Fruit fly (Drosophila melanogaster) whole organism, embryonic: ENCODE results near the gene Rlb1.

Experiments
- ATbp ChIP-seq: fragments of 200-800 bp; sonication (Bioruptor generic); optimal IDR thresholded peaks from 2 replicates; lab custom pipeline; 2017; ENCODE audit warnings: missing biosample characterization, mild to moderate bottlenecking, missing genetic modification characterization, missing genetic modification reagents
- Abd-B ChIP-seq: fragments of 200-800 bp; sonication (Bioruptor generic); optimal IDR thresholded peaks from 2 replicates; lab custom pipeline; 2018; ENCODE audit warnings: missing biosample characterization, mild to moderate bottlenecking, missing genetic modification characterization, moderate library complexity
- Adf1 ChIP-seq: fragments of 200-800 bp; sonication (Bioruptor generic); IDR thresholded peaks from 2 replicates; pipeline ENCODE4 v1.3.6; 2022; ENCODE audit warnings: missing biosample characterization, missing genetic modification characterization
- Atf3 ChIP-seq: fragments of 200-800 bp; sonication (Bioruptor generic); optimal IDR thresholded peaks from 3 replicates; lab custom pipeline; 2016; ENCODE audit warnings: missing biosample characterization, missing genetic modification characterization
- Bteb2 ChIP-seq: fragments of 200-800 bp; sonication (Bioruptor generic); optimal IDR thresholded peaks from 2 replicates; lab custom pipeline; 2016; ENCODE audit warnings: missing biosample characterization, missing genetic modification characterization
- CG11723 ChIP-seq: fragments of 200-800 bp; sonication (Bioruptor generic); optimal IDR thresholded peaks from 2 replicates; lab custom pipeline; 2017; ENCODE audit warnings: missing biosample characterization, mild to moderate bottlenecking, missing genetic modification characterization
- CG12104 ChIP-seq: fragments of 200-800 bp; sonication (Bioruptor generic); optimal IDR thresholded peaks from 3 replicates; lab custom pipeline; 2016; ENCODE audit warnings: missing biosample characterization, missing genetic modification characterization
- CG12744 ChIP-seq: fragments of 200-800 bp; sonication (Bioruptor generic); optimal IDR thresholded peaks from 2 replicates; lab custom pipeline; 2016; ENCODE audit warnings: missing biosample characterization, missing genetic modification characterization
- CG13123 ChIP-seq: fragments of 200-800 bp; sonication (Bioruptor generic); optimal IDR thresholded peaks from 2 replicates; lab custom pipeline; 2016; ENCODE audit warnings: missing biosample characterization, missing genetic modification characterization
- CG14667 ChIP-seq: fragments of 200-800 bp; sonication (Bioruptor generic); IDR thresholded peaks from 2 replicates; pipeline ENCODE4 v1.3.6; 2022; ENCODE audit warnings: missing biosample characterization, missing genetic modification characterization
- CG14965 ChIP-seq: fragments of 200-800 bp; sonication (Bioruptor generic); optimal IDR thresholded peaks from 2 replicates; lab custom pipeline; 2016; ENCODE audit warnings: missing biosample characterization, missing genetic modification characterization, borderline replicate concordance
- CG15696 ChIP-seq: fragments of 200-800 bp; sonication (Bioruptor generic); optimal IDR thresholded peaks from 2 replicates; lab custom pipeline; 2019; ENCODE audit warnings: missing biosample characterization, mild to moderate bottlenecking, missing genetic modification characterization, moderate library complexity
- CG16815 ChIP-seq: fragments of 200-800 bp; sonication (Bioruptor generic); optimal IDR thresholded peaks from 3 replicates; lab custom pipeline; 2017; ENCODE audit warnings: missing biosample characterization, mild to moderate bottlenecking, missing genetic modification characterization
- CG17361 ChIP-seq: fragments of 200-800 bp; sonication (Bioruptor generic); IDR thresholded peaks from 3 replicates; pipeline ENCODE4 v1.3.6; 2022; ENCODE audit warnings: missing biosample characterization, missing genetic modification characterization
- CG17385 ChIP-seq: fragments of 200-800 bp; sonication (Bioruptor generic); optimal IDR thresholded peaks from 3 replicates; lab custom pipeline; 2018; ENCODE audit warnings: missing biosample characterization, mild to moderate bottlenecking, missing genetic modification characterization
- CG1792 ChIP-seq: fragments of 200-800 bp; sonication (Bioruptor generic); optimal IDR thresholded peaks from 2 replicates; lab custom pipeline; 2016; ENCODE audit warnings: missing biosample characterization, missing genetic modification characterization
- CG18476 ChIP-seq: fragments of 200-800 bp; sonication (Bioruptor generic); optimal IDR thresholded peaks from 2 replicates; lab custom pipeline; 2016; ENCODE audit warnings: missing biosample characterization, mild to moderate bottlenecking, missing genetic modification characterization
- CG30020 ChIP-seq: fragments of 200-800 bp; optimal IDR thresholded peaks from 2 replicates; lab custom pipeline; 2019; ENCODE audit warnings: missing biosample characterization, mild to moderate bottlenecking, missing genetic modification characterization, moderate library complexity
- CG30403 ChIP-seq: fragments of 200-800 bp; sonication (Bioruptor generic); optimal IDR thresholded peaks from 3 replicates; lab custom pipeline; 2016; ENCODE audit warnings: missing biosample characterization, missing genetic modification characterization
- CG32772 ChIP-seq: fragments of 200-800 bp; sonication (Bioruptor generic); IDR thresholded peaks from 2 replicates; pipeline ENCODE4 v1.3.6; 2022; ENCODE audit warnings: missing biosample characterization, missing genetic modification characterization
- CG3838 ChIP-seq: fragments of 200-800 bp; sonication (Bioruptor generic); optimal IDR thresholded peaks from 3 replicates; lab custom pipeline; 2016; ENCODE audit warnings: missing biosample characterization, missing genetic modification characterization
- CG42726 ChIP-seq: fragments of 200-800 bp; sonication (Bioruptor generic); IDR thresholded peaks from 2 replicates; pipeline ENCODE4 v1.3.6; 2022; ENCODE audit warnings: missing biosample characterization, missing genetic modification characterization; ENCODE audit not compliant: partially characterized antibody
- CG4424 ChIP-seq: fragments of 200-800 bp; sonication (Bioruptor generic); optimal IDR thresholded peaks from 3 replicates; lab custom pipeline; 2016; ENCODE audit warnings: missing biosample characterization, missing genetic modification characterization
- CG9932 ChIP-seq: fragments of 200-800 bp; sonication (Bioruptor generic); IDR thresholded peaks from 2 replicates; pipeline ENCODE4 v1.3.6; 2022; ENCODE audit warnings: missing biosample characterization, missing genetic modification characterization
- CrebB ChIP-seq: fragments of 200-800 bp; sonication (Bioruptor generic); optimal IDR thresholded peaks from 3 replicates; lab custom pipeline; 2018; ENCODE audit warnings: missing biosample characterization, mild to moderate bottlenecking, missing genetic modification characterization
- HLHmδ ChIP-seq: fragments of 200-800 bp; sonication (Bioruptor generic); optimal IDR thresholded peaks from 2 replicates; lab custom pipeline; 2018; ENCODE audit warnings: missing biosample characterization, mild to moderate bottlenecking, missing genetic modification characterization, moderate library complexity
- Oaz ChIP-seq: fragments of 200-800 bp; sonication (Bioruptor generic); IDR thresholded peaks from 2 replicates; pipeline ENCODE4 v1.3.6; 2022; ENCODE audit warnings: missing biosample characterization, missing genetic modification characterization
- Optix ChIP-seq: fragments of 200-800 bp; sonication (Bioruptor generic); IDR thresholded peaks from 3 replicates; pipeline ENCODE4 v1.3.6; 2022; ENCODE audit warnings: missing biosample characterization, missing genetic modification characterization
- Sin3A ChIP-seq: fragments of >200 bp; optimal IDR thresholded peaks from 2 replicates; lab custom pipeline; 2018
- Sry-δ ChIP-seq: fragments of 200-800 bp; sonication (Bioruptor generic); optimal IDR thresholded peaks from 2 replicates; lab custom pipeline; 2016; ENCODE audit warnings: missing biosample characterization, missing genetic modification characterization
- Trl ChIP-seq, 3 experiments: fragments of >200 bp in 2 of 3; fragments of 200-800 bp in 1 of 3; sonication (Bioruptor generic) in 1 of 3; optimal IDR thresholded peaks; 2 replicates in 1 of 3; 3 replicates in 2 of 3; lab custom pipeline; 2016 to 2017; ENCODE audit warnings: missing biosample characterization in 1 of 3, missing genetic modification characterization in 1 of 3
- Vsx1 ChIP-seq: fragments of 200-800 bp; sonication (Bioruptor generic); optimal IDR thresholded peaks from 2 replicates; lab custom pipeline; 2017; ENCODE audit warnings: missing biosample characterization, mild to moderate bottlenecking, missing genetic modification characterization, missing genetic modification reagents
- bab2 ChIP-seq: fragments of 200-800 bp; sonication (Bioruptor generic); optimal IDR thresholded peaks from 2 replicates; lab custom pipeline; 2016; ENCODE audit warnings: missing biosample characterization, missing genetic modification characterization
- cato ChIP-seq: fragments of 200-800 bp; sonication (Bioruptor generic); optimal IDR thresholded peaks from 2 replicates; lab custom pipeline; 2016; ENCODE audit warnings: missing biosample characterization, missing genetic modification characterization, borderline replicate concordance
- crc ChIP-seq: fragments of 200-800 bp; sonication (Bioruptor generic); optimal IDR thresholded peaks from 2 replicates; lab custom pipeline; 2016; ENCODE audit warnings: missing biosample characterization, missing genetic modification characterization
- disco-r ChIP-seq: fragments of 200-800 bp; sonication (Bioruptor generic); optimal IDR thresholded peaks from 2 replicates; lab custom pipeline; 2016; ENCODE audit warnings: missing biosample characterization, missing genetic modification characterization
- dysf ChIP-seq: fragments of 200-800 bp; sonication (Bioruptor generic); IDR thresholded peaks from 3 replicates; pipeline ENCODE4 v1.3.6; 2022; ENCODE audit warnings: missing biosample characterization, missing genetic modification characterization
- exex ChIP-seq: fragments of 200-800 bp; sonication (Bioruptor generic); optimal IDR thresholded peaks from 4 replicates; lab custom pipeline; 2018; ENCODE audit warnings: missing biosample characterization, mild to moderate bottlenecking, missing genetic modification characterization, moderate library complexity
- fd64A ChIP-seq: fragments of 200-800 bp; sonication (Bioruptor generic); optimal IDR thresholded peaks from 3 replicates; lab custom pipeline; 2018; ENCODE audit warnings: missing biosample characterization, mild to moderate bottlenecking, missing genetic modification characterization
- gsb ChIP-seq: fragments of 200-800 bp; sonication (Bioruptor generic); IDR thresholded peaks from 2 replicates; pipeline ENCODE4 v1.3.6; 2022; ENCODE audit warnings: missing biosample characterization, missing genetic modification characterization
- h ChIP-seq: fragments of >200 bp; optimal IDR thresholded peaks from 2 replicates; lab custom pipeline; 2017
- her ChIP-seq: fragments of 200-800 bp; sonication (Bioruptor generic); optimal IDR thresholded peaks from 2 replicates; lab custom pipeline; 2016; ENCODE audit warnings: missing biosample characterization, missing genetic modification characterization
- oc ChIP-seq: fragments of 200-800 bp; sonication (Bioruptor generic); optimal IDR thresholded peaks from 2 replicates; lab custom pipeline; 2018; ENCODE audit warnings: missing biosample characterization, mild to moderate bottlenecking, missing genetic modification characterization, moderate library complexity
- odd ChIP-seq: fragments of 200-800 bp; sonication (Bioruptor generic); optimal IDR thresholded peaks from 2 replicates; lab custom pipeline; 2017; ENCODE audit warnings: missing biosample characterization, mild to moderate bottlenecking, missing genetic modification characterization
- onecut ChIP-seq: fragments of 200-800 bp; sonication (Bioruptor generic); IDR thresholded peaks from 2 replicates; pipeline ENCODE4 v1.3.6; 2022; ENCODE audit warnings: missing biosample characterization, missing genetic modification characterization
- org-1 ChIP-seq: fragments of 200-800 bp; sonication (Bioruptor generic); optimal IDR thresholded peaks from 2 replicates; lab custom pipeline; 2017; ENCODE audit warnings: missing biosample characterization, missing genetic modification characterization
- pum ChIP-seq: fragments of 200-800 bp; sonication (Bioruptor generic); optimal IDR thresholded peaks from 2 replicates; lab custom pipeline; 2016; ENCODE audit warnings: missing biosample characterization, missing genetic modification characterization
- schlank ChIP-seq: fragments of 200-800 bp; sonication (Bioruptor generic); optimal IDR thresholded peaks from 2 replicates; lab custom pipeline; 2018; ENCODE audit warnings: missing biosample characterization, mild to moderate bottlenecking, missing genetic modification characterization
- unc-4 ChIP-seq: fragments of 200-800 bp; sonication (Bioruptor generic); IDR thresholded peaks from 2 replicates; pipeline ENCODE4 v1.3.6; 2022; ENCODE audit warnings: missing biosample characterization, missing genetic modification characterization; ENCODE audit not compliant: partially characterized antibody

The Rlb1 gene

DNA sequence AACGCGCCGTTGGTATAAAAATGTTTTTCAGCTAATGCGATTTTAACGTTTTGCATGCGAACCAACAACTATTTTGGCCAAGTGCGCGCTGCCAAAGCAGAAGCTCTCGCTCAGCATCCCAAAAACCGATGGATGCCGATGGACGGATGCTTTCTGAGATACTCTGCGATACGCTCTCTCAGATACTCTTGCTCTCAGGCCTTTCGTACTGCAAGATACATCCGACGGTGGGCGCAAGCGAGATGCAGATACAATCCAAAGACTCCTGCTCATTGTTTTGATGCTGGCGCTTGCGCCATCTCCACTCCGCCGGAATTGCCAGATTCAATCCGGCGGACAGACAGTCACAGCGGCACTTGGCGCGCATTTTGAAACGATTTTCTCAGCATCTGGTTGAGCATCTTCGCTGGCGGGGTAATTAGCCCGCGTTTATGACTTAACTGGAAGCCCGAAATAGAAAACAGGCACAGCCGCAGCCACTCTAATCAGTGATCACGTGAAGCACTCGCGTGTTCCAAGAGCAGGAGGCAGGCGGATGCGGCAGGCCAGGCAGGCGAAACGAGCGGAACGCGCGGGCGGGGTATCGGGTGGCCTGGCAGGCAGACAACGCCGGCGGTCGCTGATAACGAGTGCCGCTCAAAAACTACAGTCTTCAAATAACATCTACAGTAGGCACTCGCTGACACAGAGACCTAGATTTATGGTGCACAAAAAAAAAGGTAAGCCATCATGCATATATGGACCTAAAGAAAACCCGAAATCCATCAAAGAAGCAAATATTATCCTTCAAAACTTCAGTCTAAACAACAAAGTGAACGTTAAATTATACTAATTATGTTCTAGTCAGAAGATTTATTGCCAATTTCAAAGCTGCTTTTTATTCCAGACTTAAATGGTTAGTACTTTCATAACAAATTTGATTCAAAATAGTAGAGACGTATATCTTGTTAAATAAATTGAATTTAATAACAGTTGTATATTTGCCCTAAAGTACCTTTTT is 19.2 kb upstream of the Rlb1 start, which contains the start of gene CG16779 (continued):
- TF ChIP-seq CrebB (tag; lab: Kevin White, UChicago) (no peak), CG11723 (peak; percentile 17), CG30020 (tag; lab: Kevin White, UChicago) (no peak), CG17385 (GFP tag; lab: Kevin White, UChicago) (peak; percentile 33), CG14965 (GFP tag; lab: Kevin White, UChicago) (no peak), exex (tag; lab: Kevin White, UChicago) (no peak), HLHmδ (GFP tag; lab: Kevin White, UChicago) (no peak), disco-r (peak; percentile 16), gsb (GFP tag; lab: Robert Waterston, UW) (no peak), Vsx1 (no peak), CG15696 (tag; lab: Kevin White, UChicago) (peak; percentile 55), Atf3 (no peak), odd (GFP tag; lab: Kevin White, UChicago) (peak; percentile 11), CG14667 (no peak), CG12744 (no peak), Oaz (GFP tag; lab: Robert Waterston, UW) (no peak), Adf1 (GFP tag; lab: Robert Waterston, UW) (no peak), ATbp (no peak), CG12104 (GFP tag; lab: Kevin White, UChicago) (no peak), CG9932 (GFP tag; lab: Robert Waterston, UW) (no peak), unc-4 (GFP tag; lab: Robert Waterston, UW) (peak; percentile 37; the same call in 1 of the 2 replicates), Trl (optimal IDR thresholded peaks at IDR 0.05; lab: Kevin White, UChicago) (peak; percentile 62 to 63), Trl (GFP tag; optimal IDR thresholded peaks at IDR 0.05; lab: Kevin White, UChicago) (no peak), fd64A (no peak), dysf (GFP tag; lab: Robert Waterston, UW) (peak; percentile 53; the same call in 2 of the 3 replicates), Sin3A (lab: Kevin White, UChicago) (no peak), CG32772 (no peak), pum (GFP tag; lab: Kevin White, UChicago) (no peak), her (GFP tag; lab: Kevin White, UChicago) (no peak), bab2 (peak; percentile 24), CG4424 (peak; percentile 15), oc (tag; lab: Kevin White, UChicago) (no peak), CG17361 (peak; percentile 73), schlank (tag; lab: Kevin White, UChicago) (no peak), Optix (GFP tag; lab: Robert Waterston, UW) (no peak), CG3838 (GFP tag; lab: Kevin White, UChicago) (no peak), CG1792 (GFP tag; lab: Kevin White, UChicago) (no peak), CG13123 (no peak), org-1 (GFP tag; lab: Kevin White, UChicago) (no peak), crc (GFP tag; lab: Kevin White, UChicago) (no peak), Bteb2 (peak; percentile 15), Abd-B (peak; percentile 4), CG30403 (GFP tag; lab: Kevin White, UChicago) (peak; percentile 59), onecut (GFP tag; lab: Robert Waterston, UW) (no peak), cato (no peak), CG42726 (GFP tag; lab: Robert Waterston, UW) (no peak), h (lab: Kevin White, UChicago) (no peak), Sry-δ (no peak), CG16815 (GFP tag; lab: Kevin White, UChicago) (peak; percentile 46), CG18476 (GFP tag; lab: Kevin White, UChicago) (peak; percentile 4)
